Worm (Caenorhabditis elegans): ENCODE measurements around the gene rnp-9.

DNA sequence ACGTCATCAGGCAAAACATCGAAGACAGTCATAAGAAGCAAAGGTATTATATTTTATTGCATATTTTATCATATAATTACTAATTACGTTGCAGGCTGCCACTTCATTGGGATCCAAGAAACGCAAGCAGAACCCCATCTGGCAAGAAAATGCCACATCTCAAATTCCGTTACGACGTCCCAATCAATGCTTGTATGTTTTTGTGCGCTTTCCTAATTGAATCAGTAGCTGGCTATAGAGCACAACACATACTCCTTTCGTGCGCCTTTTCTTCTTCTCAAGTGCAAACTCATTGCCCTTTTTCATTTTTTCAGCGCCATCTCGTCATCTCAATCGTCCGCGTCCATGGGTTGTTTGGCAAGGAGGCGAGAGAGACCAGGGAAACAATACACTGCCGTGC is 16.2 kb upstream of the rnp-9 start:
- TF ChIP-seq F49E8.2 (tag; optimal IDR thresholded peaks at IDR 0.05; ENCODE audit: insufficient read depth) (no peak), hrde-1 (tag; optimal IDR thresholded peaks at IDR 0.05; ENCODE audit: borderline replicate concordance) (no peak), pha-4 (tag; optimal IDR thresholded peaks at IDR 0.05) (no peak), snpc-1.3 (tag; optimal IDR thresholded peaks at IDR 0.05; ENCODE audit: insufficient read depth) (no peak), efl-1 (GFP tag; optimal IDR thresholded peaks at IDR 0.05) (no peak), tbp1 (GFP tag; optimal IDR thresholded peaks at IDR 0.05) (no peak), ztf-25 (GFP tag; IDR thresholded peaks at IDR 0.05) (no peak)
